Worm (Caenorhabditis elegans) whole organism, mixed stage, embryonic: ENCODE results near the gene nlp-7.
"Not testable (repeated sequence)": the region's sequence is repeated elsewhere in the genome, so short reads cannot be mapped to it uniquely, and the experiment has no call there.

ENCODE experiments used
- M03D4.4 ChIP-seq: sonication (generic microtip); optimal IDR thresholded peaks from 2 replicates; lab custom pipeline; 2017; ENCODE audit warnings: mild to moderate bottlenecking, missing genetic modification characterization, missing compliant biosample characterization
- bed-3 ChIP-seq: fragments of 200-800 bp; sonication (Bioruptor generic); optimal IDR thresholded peaks from 3 replicates; lab custom pipeline; 2018; ENCODE audit warnings: mild to moderate bottlenecking, missing genetic modification characterization, moderate library complexity, missing compliant biosample characterization
- blmp-1 ChIP-seq: fragments of 150-350 bp; optimal IDR thresholded peaks from 2 replicates; lab custom pipeline; 2014; ENCODE audit warnings: missing biosample characterization, missing genetic modification characterization
- ceh-39 ChIP-seq: fragments of 150-350 bp; optimal IDR thresholded peaks from 2 replicates; lab custom pipeline; 2014; ENCODE audit warnings: missing biosample characterization, missing genetic modification characterization
- ceh-43 ChIP-seq: fragments of 200-800 bp; sonication (Bioruptor generic); optimal IDR thresholded peaks from 2 replicates; lab custom pipeline; 2018; ENCODE audit warnings: mild to moderate bottlenecking, missing genetic modification characterization, moderate library complexity, missing compliant biosample characterization
- ceh-83 ChIP-seq: fragments of 200-800 bp; sonication (Bioruptor generic); optimal IDR thresholded peaks from 2 replicates; lab custom pipeline; 2018; ENCODE audit warnings: mild to moderate bottlenecking, missing genetic modification characterization, missing compliant biosample characterization
- ces-1 ChIP-seq: fragments of 150-350 bp; optimal IDR thresholded peaks from 2 replicates; lab custom pipeline; 2014; ENCODE audit warnings: missing biosample characterization, missing genetic modification reagents, missing genetic modification characterization
- cnd-1 ChIP-seq: fragments of 200-800 bp; sonication (Bioruptor generic); optimal IDR thresholded peaks from 2 replicates; lab custom pipeline; 2018; ENCODE audit warnings: mild to moderate bottlenecking, missing genetic modification characterization, missing compliant biosample characterization
- drap-1 ChIP-seq: fragments of 200-800 bp; sonication (Bioruptor generic); optimal IDR thresholded peaks from 3 replicates; lab custom pipeline; 2018; ENCODE audit warnings: mild to moderate bottlenecking, missing genetic modification characterization, missing compliant biosample characterization
- elt-1 ChIP-seq: sonication (generic microtip); optimal IDR thresholded peaks from 2 replicates; lab custom pipeline; 2017; ENCODE audit warnings: missing genetic modification characterization, mild to moderate bottlenecking, missing compliant biosample characterization, antibody characterized with exemption, moderate library complexity, borderline replicate concordance; ENCODE audit not compliant: insufficient read depth
- elt-3 ChIP-seq: fragments of 150-350 bp; optimal IDR thresholded peaks from 2 replicates; lab custom pipeline; 2014; ENCODE audit warnings: missing biosample characterization, missing genetic modification characterization
- flh-1 ChIP-seq: fragments of 200-800 bp; sonication (Bioruptor generic); optimal IDR thresholded peaks from 2 replicates; lab custom pipeline; 2018; ENCODE audit warnings: mild to moderate bottlenecking, missing genetic modification characterization, moderate library complexity, missing compliant biosample characterization
- ham-2 ChIP-seq: fragments of 200-800 bp; sonication (Bioruptor generic); optimal IDR thresholded peaks from 2 replicates; lab custom pipeline; 2018; ENCODE audit warnings: mild to moderate bottlenecking, missing genetic modification characterization, missing compliant biosample characterization
- hlh-1 ChIP-seq: fragments of 150-350 bp; optimal IDR thresholded peaks from 2 replicates; lab custom pipeline; 2014; ENCODE audit warnings: missing biosample characterization, missing genetic modification reagents, missing genetic modification characterization
- lin-13 ChIP-seq: fragments of 150-350 bp; optimal IDR thresholded peaks from 2 replicates; lab custom pipeline; 2014; ENCODE audit warnings: missing biosample characterization, missing genetic modification characterization
- lin-32 ChIP-seq: fragments of 200-800 bp; sonication (Bioruptor generic); optimal IDR thresholded peaks from 2 replicates; lab custom pipeline; 2018; ENCODE audit warnings: mild to moderate bottlenecking, missing genetic modification characterization, missing compliant biosample characterization
- mab-5 ChIP-seq: fragments of 150-350 bp; optimal IDR thresholded peaks from 2 replicates; lab custom pipeline; 2014; ENCODE audit warnings: missing biosample characterization, missing genetic modification characterization
- mep-1 ChIP-seq: fragments of 150-350 bp; optimal IDR thresholded peaks from 2 replicates; lab custom pipeline; 2017; ENCODE audit warnings: missing biosample characterization, missing genetic modification reagents, missing genetic modification characterization, inconsistent platforms
- mls-2 ChIP-seq: sonication (generic microtip); optimal IDR thresholded peaks from 2 replicates; lab custom pipeline; 2016; ENCODE audit warnings: mild to moderate bottlenecking, missing genetic modification characterization, moderate library complexity, missing compliant biosample characterization
- nhr-12 ChIP-seq: fragments of 150-350 bp; optimal IDR thresholded peaks from 2 replicates; lab custom pipeline; 2014; ENCODE audit warnings: missing biosample characterization, missing genetic modification characterization
- nhr-2 ChIP-seq: fragments of 150-350 bp; optimal IDR thresholded peaks from 2 replicates; lab custom pipeline; 2014; ENCODE audit warnings: missing biosample characterization, missing genetic modification characterization
- nhr-237 ChIP-seq: fragments of 150-350 bp; optimal IDR thresholded peaks from 2 replicates; lab custom pipeline; 2014; ENCODE audit warnings: missing biosample characterization, missing genetic modification characterization
- nhr-28 ChIP-seq: fragments of 150-350 bp; optimal IDR thresholded peaks from 2 replicates; lab custom pipeline; 2014; ENCODE audit warnings: missing biosample characterization, missing genetic modification characterization
- nhr-76 ChIP-seq: sonication (generic microtip); optimal IDR thresholded peaks from 2 replicates; lab custom pipeline; 2017; ENCODE audit warnings: missing biosample characterization, missing genetic modification characterization
- pha-4 ChIP-seq: fragments of 150-350 bp; optimal IDR thresholded peaks from 2 replicates; lab custom pipeline; 2018; ENCODE audit warnings: missing biosample characterization, missing genetic modification reagents, missing genetic modification characterization
- sem-2 ChIP-seq: fragments of 200-800 bp; sonication (Bioruptor generic); optimal IDR thresholded peaks from 2 replicates; lab custom pipeline; 2018; ENCODE audit warnings: mild to moderate bottlenecking, missing genetic modification characterization, missing compliant biosample characterization
- snpc-4 ChIP-seq: fragments of 150-350 bp; optimal IDR thresholded peaks from 2 replicates; lab custom pipeline; 2014; ENCODE audit warnings: missing biosample characterization, missing genetic modification characterization
- sptf-1 ChIP-seq: sonication (generic microtip); optimal IDR thresholded peaks from 2 replicates; lab custom pipeline; 2017; ENCODE audit warnings: mild to moderate bottlenecking, missing genetic modification characterization, moderate library complexity, missing compliant biosample characterization
- tbx-8 ChIP-seq: fragments of 200-800 bp; sonication (Bioruptor generic); optimal IDR thresholded peaks from 2 replicates; lab custom pipeline; 2018; ENCODE audit warnings: mild to moderate bottlenecking, missing genetic modification characterization, moderate library complexity, missing compliant biosample characterization
- unc-120 ChIP-seq: sonication (generic microtip); optimal IDR thresholded peaks from 2 replicates; lab custom pipeline; 2017; ENCODE audit warnings: missing genetic modification characterization, missing compliant biosample characterization; ENCODE audit not compliant: poor library complexity, severe bottlenecking
- unc-39 ChIP-seq: fragments of 150-350 bp; optimal IDR thresholded peaks from 2 replicates; lab custom pipeline; 2014; ENCODE audit warnings: missing biosample characterization, missing genetic modification characterization
- unc-62 ChIP-seq: fragments of 150-350 bp; optimal IDR thresholded peaks from 2 replicates; lab custom pipeline; 2014; ENCODE audit warnings: missing biosample characterization, missing genetic modification reagents, missing genetic modification characterization
- zip-8 ChIP-seq: fragments of 150-350 bp; optimal IDR thresholded peaks from 2 replicates; lab custom pipeline; 2014; ENCODE audit warnings: missing biosample characterization, missing genetic modification characterization
- ztf-11 ChIP-seq: fragments of 150-350 bp; optimal IDR thresholded peaks from 2 replicates; lab custom pipeline; 2014; ENCODE audit warnings: missing biosample characterization, missing genetic modification characterization

Gene nlp-7

DNA sequence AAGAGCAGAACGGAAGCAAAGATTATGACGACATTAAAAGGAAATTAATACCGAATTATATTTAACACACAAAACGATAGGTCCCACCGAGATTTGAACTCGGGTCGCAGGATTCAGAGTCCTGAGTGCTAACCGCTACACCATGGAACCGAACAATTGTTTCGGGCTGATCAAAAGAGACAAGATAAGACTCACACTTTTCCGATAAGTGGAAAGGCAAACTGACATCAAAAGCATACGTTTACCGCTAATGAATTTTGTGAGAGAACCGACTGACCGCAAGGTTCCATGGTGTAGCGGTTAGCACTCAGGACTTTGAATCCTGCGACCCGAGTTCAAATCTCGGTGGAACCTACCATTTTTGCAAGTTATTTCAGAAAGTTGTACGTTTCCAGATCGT lies 15.8 kb downstream of the nlp-7 start:
- TF ChIP-seq snpc-4 (tag; lab: Kevin White, UChicago): no peak
- TF ChIP-seq ceh-39: no peak
- no peak for TF ChIP-seq ceh-83 (GFP tag; lab: Kevin White, UChicago)
- TF ChIP-seq cnd-1 (tag; lab: Kevin White, UChicago): no peak
- TF ChIP-seq nhr-2 (tag; lab: Kevin White, UChicago): no peak
- no peak for TF ChIP-seq unc-120 (tag; lab: Kevin White, UChicago)
- TF ChIP-seq ham-2 (GFP tag; lab: Kevin White, UChicago): no peak
- no peak for TF ChIP-seq sem-2 (GFP tag; lab: Kevin White, UChicago)
- TF ChIP-seq lin-32 (GFP tag; lab: Kevin White, UChicago): no peak
- no peak for TF ChIP-seq sptf-1
- no peak for TF ChIP-seq elt-3 (tag; lab: Kevin White, UChicago)
- TF ChIP-seq flh-1: no peak
- TF ChIP-seq nhr-12 (tag; lab: Kevin White, UChicago): no peak
- TF ChIP-seq unc-62: no peak
- no peak for TF ChIP-seq tbx-8
- TF ChIP-seq, all 35 proteins: peak for 0

DNA sequence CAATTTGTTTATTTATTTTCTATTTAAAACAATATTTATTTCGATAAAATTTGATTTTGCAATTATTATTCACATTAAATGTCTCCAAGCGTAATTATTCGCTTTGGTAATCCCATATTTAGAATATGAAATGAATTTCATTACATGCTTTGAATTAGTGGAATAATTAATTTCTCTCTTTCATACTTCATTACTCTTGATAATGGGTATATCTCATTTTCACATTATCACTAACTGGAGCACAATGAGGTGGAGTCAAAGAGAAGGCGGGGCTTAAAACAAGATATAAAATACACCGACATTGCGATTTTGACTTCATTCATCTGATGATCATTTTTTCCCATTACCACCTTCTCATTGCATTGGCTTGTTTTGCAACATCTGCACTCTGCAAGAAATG lies 17.6 kb downstream of the nlp-7 start, which contains the start of gene K01A12.4:
TSS of gene K01A12.4 (plus strand) at position 301 of the 400 bp plus-strand sequence.
- not testable (repeated sequence) for TF ChIP-seq elt-3 (tag; lab: Kevin White, UChicago); lin-13 (tag; lab: Kevin White, UChicago); bed-3 (GFP tag; lab: Kevin White, UChicago)

DNA sequence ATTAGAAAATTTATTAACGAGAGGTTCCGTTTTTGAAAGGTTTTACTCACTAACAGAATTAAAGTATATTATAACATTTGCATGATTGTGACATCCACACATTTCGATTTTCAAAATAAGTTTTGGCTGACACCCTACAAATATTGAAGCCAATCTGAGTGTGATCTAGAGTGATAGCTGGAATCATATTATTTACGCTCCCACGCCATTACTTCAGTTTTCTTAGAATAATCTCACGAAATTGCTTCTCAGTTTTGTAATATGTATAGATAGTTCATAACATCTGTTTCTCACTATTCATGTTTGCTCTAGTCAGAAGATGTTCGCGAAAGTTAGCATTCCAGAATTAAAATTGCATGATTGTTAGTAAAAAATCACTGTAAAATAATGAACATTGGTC lies 19.3 kb downstream of the nlp-7 start:
- TF ChIP-seq zip-8: no peak
- TF ChIP-seq mep-1 (tag; lab: Kevin White, UChicago): no peak
- TF ChIP-seq mls-2: no peak
- no peak for TF ChIP-seq lin-13 (tag; lab: Kevin White, UChicago)
- TF ChIP-seq ceh-39: no peak
- no peak for TF ChIP-seq pha-4 (tag; lab: Kevin White, UChicago)
- TF ChIP-seq nhr-12 (tag; lab: Kevin White, UChicago): no peak
- no peak for TF ChIP-seq elt-1
- no peak for TF ChIP-seq sptf-1
- TF ChIP-seq nhr-237 (tag; lab: Kevin White, UChicago): no peak
- no peak for TF ChIP-seq unc-120 (tag; lab: Kevin White, UChicago)

DNA sequence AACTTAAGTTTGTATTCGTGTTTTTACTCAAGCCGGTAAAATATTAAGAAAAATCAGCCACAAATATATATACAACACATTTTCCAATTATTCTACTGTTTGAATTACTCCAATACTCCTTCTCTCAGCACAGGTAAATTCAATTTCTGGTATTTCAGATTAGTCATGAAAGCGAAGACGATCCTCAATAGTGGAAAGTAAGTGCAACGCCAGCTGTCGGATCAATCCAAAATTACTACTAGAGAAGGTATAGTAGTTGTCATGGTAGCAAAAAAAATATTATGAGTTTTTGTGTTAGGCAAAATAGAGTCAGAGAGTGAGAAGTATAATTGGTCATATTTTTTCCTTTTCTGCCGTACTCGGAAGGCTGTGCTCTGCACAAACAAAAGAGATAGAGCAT lies 20.1 kb downstream of the nlp-7 start, which contains the start of gene K01A12.2:
TSS of gene K01A12.2 (plus strand) at position 301 of the 400 bp plus-strand sequence.
- TF ChIP-seq drap-1 (GFP tag; lab: Kevin White, UChicago) (no peak), hlh-1 (tag; lab: Kevin White, UChicago) (no peak), cnd-1 (tag; lab: Kevin White, UChicago) (no peak), sptf-1 (no peak), snpc-4 (tag; lab: Kevin White, UChicago) (no peak), mab-5 (tag; lab: Kevin White, UChicago) (no peak), nhr-2 (tag; lab: Kevin White, UChicago) (no peak), ztf-11 (tag; lab: Kevin White, UChicago) (no peak), pha-4 (tag; lab: Kevin White, UChicago) (no peak), mls-2 (no peak), unc-39 (no peak), flh-1 (no peak), unc-120 (tag; lab: Kevin White, UChicago) (no peak), unc-62 (no peak), zip-8 (no peak), blmp-1 (tag; lab: Kevin White, UChicago) (no peak), ham-2 (GFP tag; lab: Kevin White, UChicago) (no peak), ces-1 (GFP tag; lab: Kevin White, UChicago) (no peak), mep-1 (tag; lab: Kevin White, UChicago) (no peak), nhr-237 (tag; lab: Kevin White, UChicago) (no peak)

DNA sequence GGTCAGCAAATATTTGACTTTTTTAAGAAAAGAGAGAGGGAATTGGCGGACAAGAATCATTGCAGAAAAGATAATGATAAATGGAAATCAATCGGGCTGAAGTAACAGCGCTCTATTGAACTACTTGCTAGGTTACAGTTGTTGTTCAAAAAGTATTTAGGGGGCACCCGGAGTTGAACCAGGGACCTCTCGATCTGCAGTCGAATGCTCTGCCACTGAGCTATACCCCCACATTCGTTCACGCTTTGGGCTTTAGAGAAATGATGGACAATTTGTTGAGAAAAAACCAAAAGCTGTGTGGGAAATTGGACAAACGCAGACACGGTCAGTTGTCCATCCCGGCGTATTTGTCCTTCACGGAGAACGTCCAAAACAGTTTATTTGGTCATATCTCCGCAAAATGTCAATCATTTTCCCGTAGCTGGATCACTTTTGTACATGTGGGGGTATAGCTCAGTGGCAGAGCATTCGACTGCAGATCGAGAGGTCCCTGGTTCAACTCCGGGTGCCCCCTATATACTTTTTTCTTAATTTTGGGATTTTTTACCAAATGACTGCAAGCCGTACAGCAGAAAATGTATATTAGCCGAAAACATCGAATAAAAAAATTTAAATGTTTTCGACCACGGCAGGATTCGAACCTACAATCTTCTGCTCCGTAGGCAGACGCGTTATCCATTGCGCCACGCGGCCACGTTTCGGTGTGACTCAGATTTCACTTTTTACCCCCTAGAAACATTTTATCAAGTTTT lies 31.0 kb downstream of the nlp-7 start:
- peak; percentile 5 for TF ChIP-seq M03D4.4
- TF ChIP-seq unc-39: no peak
- TF ChIP-seq elt-3 (tag; lab: Kevin White, UChicago): no peak
- TF ChIP-seq ces-1 (GFP tag; lab: Kevin White, UChicago): no peak
- TF ChIP-seq nhr-76: no peak
- TF ChIP-seq drap-1 (GFP tag; lab: Kevin White, UChicago): peak; percentile 23
- TF ChIP-seq nhr-12 (tag; lab: Kevin White, UChicago): no peak
- no peak for TF ChIP-seq flh-1
- peak; percentile 33 for TF ChIP-seq ham-2 (GFP tag; lab: Kevin White, UChicago)
- TF ChIP-seq hlh-1 (tag; lab: Kevin White, UChicago): no peak
- no peak for TF ChIP-seq nhr-28 (tag; lab: Kevin White, UChicago)
- TF ChIP-seq ceh-43 (GFP tag; lab: Kevin White, UChicago): peak; percentile 47
- TF ChIP-seq snpc-4 (tag; lab: Kevin White, UChicago): no peak
- no peak for TF ChIP-seq ztf-11 (tag; lab: Kevin White, UChicago)
- peak; percentile 64 for TF ChIP-seq ceh-83 (GFP tag; lab: Kevin White, UChicago)
- TF ChIP-seq elt-1: no peak
- TF ChIP-seq unc-120 (tag; lab: Kevin White, UChicago): no peak
- TF ChIP-seq mls-2: no peak
- no peak for TF ChIP-seq zip-8
- no peak for TF ChIP-seq sem-2 (GFP tag; lab: Kevin White, UChicago)
- no peak for TF ChIP-seq pha-4 (tag; lab: Kevin White, UChicago)
